Worm (Caenorhabditis elegans): Measurements from ENCODE around the gene F23F1.10.

- no peak for TF ChIP-seq nhr-76 (tag; optimal IDR thresholded peaks at IDR 0.05)
- TF ChIP-seq ceh-82 (tag; optimal IDR thresholded peaks at IDR 0.05) = no peak
- TF ChIP-seq nhr-77 (tag; optimal IDR thresholded peaks at IDR 0.05) = no peak
- TF ChIP-seq lin-15B (tag; optimal IDR thresholded peaks at IDR 0.05) = no peak
- no peak for TF ChIP-seq ztf-11 (tag; optimal IDR thresholded peaks at IDR 0.05)
- TF ChIP-seq mdl-1 (tag; optimal IDR thresholded peaks at IDR 0.05) = no peak
- TF ChIP-seq nhr-237 (tag; optimal IDR thresholded peaks at IDR 0.05) = no peak
- no peak for TF ChIP-seq ZK546.5 (tag; optimal IDR thresholded peaks at IDR 0.05)
- no peak for TF ChIP-seq zag-1 (tag; optimal IDR thresholded peaks at IDR 0.05)
- TF ChIP-seq lin-39 (tag; optimal IDR thresholded peaks at IDR 0.05) = no peak
- TF ChIP-seq ztf-4 (tag; optimal IDR thresholded peaks at IDR 0.05) = no peak
- TF ChIP-seq fos-1 (tag; optimal IDR thresholded peaks at IDR 0.05) = no peak
Measured at ce11 chrII:73892-74291, 32.1 kb upstream of the F23F1.10 start.

Measured in whole organism, L3 larva.